Fruit fly (Drosophila melanogaster): ENCODE data around the gene CG15646.

Gene CG15646

dm6 chrX:15617916-15618315 lies 52.9 kb downstream of the CG15646 start (continued):
- TF ChIP-seq Sox102F (GFP tag; optimal IDR thresholded peaks at IDR 0.05) (peak; percentile 70), nmo (GFP tag; optimal IDR thresholded peaks at IDR 0.05) (peak; percentile 44), ken (GFP tag; IDR thresholded peaks at IDR 0.05) (peak; percentile 54; the same call in 1 of the 3 replicates), ATbp (GFP tag; optimal IDR thresholded peaks at IDR 0.05) (peak; percentile 31), Nf-YA (GFP tag; IDR thresholded peaks at IDR 0.05) (no peak), CG11247 (GFP tag; IDR thresholded peaks at IDR 0.05) (no peak), CG30403 (GFP tag; optimal IDR thresholded peaks at IDR 0.05) (no peak), Med (GFP tag) (peak; percentile 13), Xrp1 (GFP tag; IDR thresholded peaks at IDR 0.05) (peak; percentile 79), CG31388 (GFP tag; optimal IDR thresholded peaks at IDR 0.05) (no peak), abd-A (tag; optimal IDR thresholded peaks at IDR 0.05) (no peak), Lim3 (GFP tag; IDR thresholded peaks at IDR 0.05) (no peak), B-H1 (GFP tag; IDR thresholded peaks at IDR 0.05) (peak; percentile 47; the same call in 1 of the 3 replicates), sisA (GFP tag; IDR thresholded peaks at IDR 0.05) (peak; percentile 30; the same call in 1 of the 2 replicates), CG10366 (GFP tag; IDR thresholded peaks at IDR 0.05) (peak; percentile 36; the same call in 1 of the 2 replicates), CG16815 (GFP tag; optimal IDR thresholded peaks at IDR 0.05) (no peak), CG13775 (GFP tag; optimal IDR thresholded peaks at IDR 0.05) (peak; percentile 39), CG17385 (GFP tag; optimal IDR thresholded peaks at IDR 0.05) (peak; percentile 11), CG6254 (GFP tag; optimal IDR thresholded peaks at IDR 0.05) (peak; percentile 40), Dek (tag; optimal IDR thresholded peaks at IDR 0.05) (no peak), Hr3 (GFP tag; optimal IDR thresholded peaks at IDR 0.05) (peak; percentile 16), tap (tag; optimal IDR thresholded peaks at IDR 0.05) (peak; percentile 22), CG16863 (GFP tag; optimal IDR thresholded peaks at IDR 0.05) (no peak), eyg (GFP tag; optimal IDR thresholded peaks at IDR 0.05) (no peak), Asciz (GFP tag; optimal IDR thresholded peaks at IDR 0.05) (peak; percentile 10), CG31224 (GFP tag; IDR thresholded peaks at IDR 0.05) (no peak), Hr39 (optimal IDR thresholded peaks at IDR 0.05) (no peak), CG6689 (GFP tag; IDR thresholded peaks at IDR 0.05) (peak; percentile 50), CG11696 (GFP tag; IDR thresholded peaks at IDR 0.05) (peak; percentile 33; the same call in 1 of the 2 replicates), hkb (optimal IDR thresholded peaks at IDR 0.05) (no peak), hkb (GFP tag; IDR thresholded peaks at IDR 0.05) (peak; percentile 58; the same call in 1 of the 2 replicates), Optix (GFP tag; IDR thresholded peaks at IDR 0.05) (0 out of 3 replicates have a peak, but pooled peaks have one; percentile 55), pita (GFP tag; optimal IDR thresholded peaks at IDR 0.05) (no peak), Dbx (GFP tag; IDR thresholded peaks at IDR 0.05) (no peak), az2 (GFP tag; optimal IDR thresholded peaks at IDR 0.05) (peak; percentile 34), lov (optimal IDR thresholded peaks at IDR 0.05) (no peak), lov (GFP tag; IDR thresholded peaks at IDR 0.05) (peak; percentile 80; the same call in 2 of the 3 replicates), gce (GFP tag; IDR thresholded peaks at IDR 0.05) (0 out of 3 replicates have a peak, but pooled peaks have one; percentile 35), pros (GFP tag; optimal IDR thresholded peaks at IDR 0.05) (no peak), CG1024 (GFP tag; IDR thresholded peaks at IDR 0.05) (0 out of 2 replicates have a peak, but pooled peaks have one; percentile 23), Hr78 (GFP tag; optimal IDR thresholded peaks at IDR 0.05) (no peak), NC2β (GFP tag; optimal IDR thresholded peaks at IDR 0.05) (no peak), Kr (GFP tag; optimal IDR thresholded peaks at IDR 0.05) (no peak), lmd (GFP tag; IDR thresholded peaks at IDR 0.05) (no peak), CG2889 (GFP tag; IDR thresholded peaks at IDR 0.05) (0 out of 3 replicates have a peak, but pooled peaks have one; percentile 12), Camta (GFP tag; optimal IDR thresholded peaks at IDR 0.05) (no peak), Nf-YC (tag; optimal IDR thresholded peaks at IDR 0.05) (no peak), CG1603 (tag; optimal IDR thresholded peaks at IDR 0.05) (peak; percentile 60), corto (GFP tag; optimal IDR thresholded peaks at IDR 0.05) (no peak), gem (tag; optimal IDR thresholded peaks at IDR 0.05) (peak; percentile 66), tio (GFP tag; optimal IDR thresholded peaks at IDR 0.05) (no peak), lola (GFP tag; optimal IDR thresholded peaks at IDR 0.05) (peak in 1 of 3 experiments; percentile 52)

Data from whole organism, embryonic.